Fruit fly (Drosophila melanogaster) whole organism, embryonic: ENCODE measurements around the gene CG10492.
A peak's percentile ranks its signal among the peaks of the same experiment; 100 is the strongest.

Experiments used
- Adf1 ChIP-seq: fragments of 200-800 bp; sonication (Bioruptor generic); IDR thresholded peaks from 2 replicates; pipeline ENCODE4 v1.3.6; 2022; ENCODE audit warnings: missing biosample characterization, missing genetic modification characterization
- Aef1 ChIP-seq: fragments of 200-800 bp; sonication (Bioruptor generic); IDR thresholded peaks from 3 replicates; pipeline ENCODE4 v1.3.6; 2022; ENCODE audit warnings: missing biosample characterization, missing genetic modification characterization
- Blimp-1 ChIP-seq: fragments of 200-800 bp; sonication (Bioruptor generic); optimal IDR thresholded peaks from 3 replicates; lab custom pipeline; 2018; ENCODE audit warnings: missing biosample characterization, missing genetic modification characterization, mild to moderate bottlenecking, moderate library complexity, missing genetic modification reagents
- CG10366 ChIP-seq: fragments of 200-800 bp; sonication (Bioruptor generic); IDR thresholded peaks from 2 replicates; pipeline ENCODE4 v1.3.6; 2022; ENCODE audit warnings: missing biosample characterization, missing genetic modification characterization
- CG10462 ChIP-seq: fragments of 200-800 bp; sonication (Bioruptor generic); optimal IDR thresholded peaks from 2 replicates; lab custom pipeline; 2016; ENCODE audit warnings: missing biosample characterization, missing genetic modification characterization
- CG10543 ChIP-seq: fragments of 200-800 bp; sonication (Bioruptor generic); optimal IDR thresholded peaks from 3 replicates; lab custom pipeline; 2017; ENCODE audit warnings: missing biosample characterization, mild to moderate bottlenecking, missing genetic modification characterization, moderate library complexity
- CG10654 ChIP-seq: fragments of 200-800 bp; sonication (Bioruptor generic); optimal IDR thresholded peaks from 2 replicates; lab custom pipeline; 2016; ENCODE audit warnings: missing biosample characterization, missing genetic modification characterization
- CG13424 ChIP-seq: fragments of 200-800 bp; sonication (Bioruptor generic); optimal IDR thresholded peaks from 2 replicates; lab custom pipeline; 2019; ENCODE audit warnings: missing biosample characterization, mild to moderate bottlenecking, missing genetic modification characterization, moderate library complexity
- CG13894 ChIP-seq: fragments of 200-800 bp; sonication (Bioruptor generic); optimal IDR thresholded peaks from 3 replicates; lab custom pipeline; 2018; ENCODE audit warnings: missing biosample characterization, mild to moderate bottlenecking, missing genetic modification characterization, moderate library complexity
- CG15601 ChIP-seq: fragments of 200-800 bp; sonication (Bioruptor generic); optimal IDR thresholded peaks from 3 replicates; lab custom pipeline; 2019; ENCODE audit warnings: missing biosample characterization, mild to moderate bottlenecking, missing genetic modification characterization, moderate library complexity
- CG31441 ChIP-seq: fragments of 200-800 bp; sonication (Bioruptor generic); IDR thresholded peaks from 2 replicates; pipeline ENCODE4 v1.3.6; 2022; ENCODE audit warnings: missing biosample characterization, missing genetic modification characterization
- CG33213 ChIP-seq: fragments of 200-800 bp; sonication (Bioruptor generic); optimal IDR thresholded peaks from 3 replicates; lab custom pipeline; 2016; ENCODE audit warnings: missing biosample characterization, missing genetic modification characterization
- CG34422 ChIP-seq: fragments of 200-800 bp; sonication (Bioruptor generic); IDR thresholded peaks from 3 replicates; pipeline ENCODE4 v1.3.6; 2022; ENCODE audit warnings: missing biosample characterization, missing genetic modification characterization
- CG3847 ChIP-seq: fragments of 200-800 bp; sonication (Bioruptor generic); IDR thresholded peaks from 2 replicates; pipeline ENCODE4 v1.3.6; 2022; ENCODE audit warnings: missing biosample characterization, missing genetic modification characterization
- CG6272 ChIP-seq: fragments of 200-800 bp; sonication (Bioruptor generic); IDR thresholded peaks from 2 replicates; pipeline ENCODE4 v1.3.6; 2022; ENCODE audit warnings: missing biosample characterization, missing genetic modification characterization
- CG7556 ChIP-seq: fragments of 200-800 bp; sonication (Bioruptor generic); optimal IDR thresholded peaks from 2 replicates; lab custom pipeline; 2017; ENCODE audit warnings: missing biosample characterization, mild to moderate bottlenecking, missing genetic modification characterization
- CG7987 ChIP-seq: fragments of 200-800 bp; sonication (Bioruptor generic); optimal IDR thresholded peaks from 2 replicates; lab custom pipeline; 2018; ENCODE audit warnings: missing biosample characterization, mild to moderate bottlenecking, missing genetic modification characterization, moderate library complexity
- Deaf1 ChIP-seq: fragments of 200-800 bp; optimal IDR thresholded peaks from 3 replicates; lab custom pipeline; 2019; ENCODE audit warnings: missing biosample characterization, mild to moderate bottlenecking, missing genetic modification characterization, moderate library complexity
- Ets65A ChIP-seq: fragments of 200-800 bp; sonication (Bioruptor generic); peaks from one replicate; lab custom pipeline; 2016; ENCODE audit warnings: missing biosample characterization, missing genetic modification characterization
- H15 ChIP-seq: fragments of 200-800 bp; sonication (Bioruptor generic); IDR thresholded peaks from 3 replicates; pipeline ENCODE4 v1.3.6; 2022; ENCODE audit warnings: missing biosample characterization, missing genetic modification characterization
- Hey ChIP-seq: fragments of 200-800 bp; sonication (Bioruptor generic); optimal IDR thresholded peaks from 3 replicates; lab custom pipeline; 2018; ENCODE audit warnings: missing biosample characterization, mild to moderate bottlenecking, missing genetic modification characterization
- Hr39 ChIP-seq: fragments of >200 bp; optimal IDR thresholded peaks from 2 replicates; lab custom pipeline; 2017
- Lhr ChIP-seq: fragments of 200-800 bp; sonication (Bioruptor generic); optimal IDR thresholded peaks from 3 replicates; lab custom pipeline; 2017; ENCODE audit warnings: mild to moderate bottlenecking, missing biosample characterization, missing genetic modification reagents, missing genetic modification characterization
- Med ChIP-seq: fragments of 200-800 bp; sonication (Bioruptor generic); peaks from one replicate; lab custom pipeline; 2016; ENCODE audit warnings: missing biosample characterization, missing genetic modification characterization, mild to moderate bottlenecking, inconsistent platforms, moderate library complexity
- Nf-YA ChIP-seq: fragments of 200-800 bp; sonication (Bioruptor generic); IDR thresholded peaks from 2 replicates; pipeline ENCODE4 v1.3.6; 2022; ENCODE audit warnings: missing biosample characterization, missing genetic modification characterization
- Spps ChIP-seq: fragments of 200-800 bp; sonication (Bioruptor generic); optimal IDR thresholded peaks from 2 replicates; lab custom pipeline; 2018; ENCODE audit warnings: missing biosample characterization, mild to moderate bottlenecking, missing genetic modification characterization
- Ssrp ChIP-seq: fragments of 200-800 bp; sonication (Bioruptor generic); optimal IDR thresholded peaks from 2 replicates; lab custom pipeline; 2018; ENCODE audit warnings: missing biosample characterization, mild to moderate bottlenecking, missing genetic modification characterization, moderate library complexity
- Vsx1 ChIP-seq: fragments of 200-800 bp; sonication (Bioruptor generic); optimal IDR thresholded peaks from 2 replicates; lab custom pipeline; 2017; ENCODE audit warnings: missing biosample characterization, mild to moderate bottlenecking, missing genetic modification characterization, missing genetic modification reagents
- abd-A ChIP-seq: fragments of 200-800 bp; sonication (Bioruptor generic); optimal IDR thresholded peaks from 3 replicates; lab custom pipeline; 2019; ENCODE audit warnings: missing biosample characterization, mild to moderate bottlenecking, missing genetic modification characterization, moderate library complexity
- bcd ChIP-seq: fragments of 200-800 bp; sonication (Bioruptor generic); optimal IDR thresholded peaks from 2 replicates; lab custom pipeline; 2017; ENCODE audit warnings: missing biosample characterization, mild to moderate bottlenecking, missing genetic modification characterization
- bowl ChIP-seq: fragments of 200-800 bp; sonication (Bioruptor generic); IDR thresholded peaks from 2 replicates; pipeline ENCODE4 v1.3.6; 2022; ENCODE audit warnings: missing biosample characterization, missing genetic modification characterization
- ci ChIP-seq: fragments of 200-800 bp; sonication (Bioruptor generic); IDR thresholded peaks from 3 replicates; pipeline ENCODE4 v1.3.6; 2022; ENCODE audit warnings: missing biosample characterization, missing genetic modification characterization
- crol ChIP-seq: fragments of 200-800 bp; sonication (Bioruptor generic); IDR thresholded peaks from 2 replicates; pipeline ENCODE4 v1.3.6; 2022; ENCODE audit warnings: missing biosample characterization, missing genetic modification characterization
- cwo ChIP-seq: fragments of 200-800 bp; sonication (Bioruptor generic); optimal IDR thresholded peaks from 3 replicates; lab custom pipeline; 2017; ENCODE audit warnings: missing biosample characterization, missing genetic modification characterization, mild to moderate bottlenecking, moderate library complexity, missing genetic modification reagents
- dmrt11E ChIP-seq: fragments of 200-800 bp; sonication (Bioruptor generic); optimal IDR thresholded peaks from 3 replicates; lab custom pipeline; 2018; ENCODE audit warnings: missing biosample characterization, mild to moderate bottlenecking, missing genetic modification characterization, moderate library complexity
- ham ChIP-seq: fragments of 200-800 bp; sonication (Bioruptor generic); IDR thresholded peaks from 2 replicates; pipeline ENCODE4 v1.3.6; 2022; ENCODE audit warnings: missing biosample characterization, missing genetic modification characterization
- lab ChIP-seq: fragments of 200-800 bp; sonication (Bioruptor generic); optimal IDR thresholded peaks from 3 replicates; lab custom pipeline; 2017; ENCODE audit warnings: missing biosample characterization, missing genetic modification characterization, mild to moderate bottlenecking, moderate library complexity, missing genetic modification reagents
- mirr ChIP-seq: fragments of 200-800 bp; sonication (Bioruptor generic); optimal IDR thresholded peaks from 3 replicates; lab custom pipeline; 2018; ENCODE audit warnings: missing biosample characterization, mild to moderate bottlenecking, missing genetic modification characterization
- pfk ChIP-seq: fragments of 200-800 bp; sonication (Bioruptor generic); optimal IDR thresholded peaks from 2 replicates; lab custom pipeline; 2018; ENCODE audit warnings: missing biosample characterization, mild to moderate bottlenecking, missing genetic modification characterization, moderate library complexity
- sd ChIP-seq: fragments of 200-800 bp; sonication (Bioruptor generic); optimal IDR thresholded peaks from 3 replicates; lab custom pipeline; 2018; ENCODE audit warnings: missing biosample characterization, mild to moderate bottlenecking, missing genetic modification characterization, moderate library complexity
- zen2 ChIP-seq: fragments of 200-800 bp; sonication (Bioruptor generic); IDR thresholded peaks from 3 replicates; pipeline ENCODE4 v1.3.6; 2022; ENCODE audit warnings: missing biosample characterization, missing genetic modification characterization; ENCODE audit not compliant: partially characterized antibody

Gene CG10492

DNA sequence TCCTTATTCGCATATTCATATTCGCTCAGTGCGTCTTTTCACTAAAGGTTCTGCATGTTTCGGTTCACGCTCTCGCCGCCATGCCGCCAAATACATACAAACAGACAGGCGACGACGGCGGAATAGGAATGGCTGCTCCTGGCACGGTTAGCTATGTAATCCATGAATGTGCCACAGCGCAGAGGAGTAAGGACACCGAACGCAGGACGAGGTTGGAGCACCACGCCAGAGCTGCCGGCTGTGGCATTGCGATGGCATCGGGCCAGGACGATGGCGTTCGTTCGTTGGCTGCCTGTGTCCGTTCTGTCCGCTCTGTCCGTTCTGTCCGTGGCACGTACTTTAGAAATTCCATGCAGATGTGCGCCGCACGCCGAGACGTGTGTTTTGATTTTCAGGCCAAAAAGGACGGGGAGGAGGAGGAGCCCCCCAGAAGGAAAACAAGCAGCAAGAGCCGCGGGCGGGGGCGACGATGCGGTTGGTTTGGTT is 39.0 kb upstream of the CG10492 start (continued):
- TF ChIP-seq CG7556 (GFP tag; lab: Kevin White, UChicago) = peak; percentile 53
- no peak for TF ChIP-seq CG10462
- no peak for TF ChIP-seq CG33213
- TF ChIP-seq crol (GFP tag; lab: Robert Waterston, UW) = peak; percentile 82
- no peak for TF ChIP-seq Vsx1 (GFP tag; lab: Kevin White, UChicago)
- TF ChIP-seq Spps (tag; lab: Kevin White, UChicago) = no peak
- no peak for TF ChIP-seq cwo (GFP tag; lab: Kevin White, UChicago)
- no peak for TF ChIP-seq CG6272 (GFP tag; lab: Robert Waterston, UW)
- TF ChIP-seq abd-A (tag; lab: Kevin White, UChicago) = peak; percentile 5
- TF ChIP-seq Lhr (GFP tag; lab: Kevin White, UChicago) = no peak
- TF ChIP-seq CG10654 (GFP tag; lab: Kevin White, UChicago) = no peak
- no peak for TF ChIP-seq bcd (GFP tag; lab: Kevin White, UChicago)
- peak; percentile 38 for TF ChIP-seq lab (GFP tag; lab: Kevin White, UChicago)
- TF ChIP-seq Ets65A (GFP tag; lab: Kevin White, UChicago) = peak; percentile 44
- no peak for TF ChIP-seq bowl (GFP tag; lab: Robert Waterston, UW)
- 0 out of 3 replicates have a peak, but pooled peaks have one; percentile 2 for TF ChIP-seq Aef1
- TF ChIP-seq Ssrp (tag; lab: Kevin White, UChicago) = no peak
- no peak for TF ChIP-seq CG13424 (tag; lab: Kevin White, UChicago)
- peak; percentile 68 for TF ChIP-seq Deaf1 (tag; lab: Kevin White, UChicago)
- no peak for TF ChIP-seq dmrt11E
- no peak for TF ChIP-seq Nf-YA (GFP tag; lab: Robert Waterston, UW)
- no peak for TF ChIP-seq Blimp-1 (GFP tag; lab: Kevin White, UChicago)
- peak; percentile 72 for TF ChIP-seq sd
- no peak for TF ChIP-seq Hr39 (lab: Kevin White, UChicago)

DNA sequence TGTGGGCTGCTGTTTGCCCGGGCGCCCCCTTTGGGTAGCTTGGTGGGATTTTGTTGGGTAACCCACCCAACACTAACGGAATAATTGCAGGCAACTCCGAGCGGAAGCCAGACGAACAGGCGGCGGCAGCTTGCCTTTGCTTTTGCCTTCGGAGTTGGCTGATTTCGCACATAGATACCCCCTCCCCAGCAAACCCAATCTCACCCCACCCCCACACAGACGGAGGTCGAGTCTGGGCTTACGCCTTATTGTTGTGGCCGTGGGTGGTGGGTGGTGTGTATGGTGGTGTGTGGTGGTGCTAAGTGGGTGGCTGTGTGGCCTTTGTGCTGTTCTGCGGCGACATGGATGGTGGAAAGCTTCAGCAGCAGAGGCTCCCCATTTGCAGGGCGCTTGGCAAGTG is 38.2 kb upstream of the CG10492 start:
- TF ChIP-seq CG7987 (GFP tag; lab: Kevin White, UChicago) (no peak), Aef1 (no peak), mirr (GFP tag; lab: Kevin White, UChicago) (peak; percentile 37), abd-A (tag; lab: Kevin White, UChicago) (peak; percentile 91), CG10543 (peak; percentile 66), ham (GFP tag; lab: Robert Waterston, UW) (no peak), CG3847 (GFP tag; lab: Robert Waterston, UW) (0 out of 2 replicates have a peak, but pooled peaks have one; percentile 10), CG31441 (GFP tag; lab: Robert Waterston, UW) (no peak), Med (GFP tag; lab: Kevin White, UChicago) (peak; percentile 54), CG15601 (no peak), pfk (GFP tag; lab: Kevin White, UChicago) (no peak), CG13894 (tag; lab: Kevin White, UChicago) (peak; percentile 49), H15 (GFP tag; lab: Robert Waterston, UW) (no peak), zen2 (GFP tag; lab: Robert Waterston, UW) (peak; percentile 34; the same call in 1 of the 3 replicates), CG10366 (no peak), CG34422 (GFP tag; lab: Robert Waterston, UW) (no peak), Hey (tag; lab: Kevin White, UChicago) (peak; percentile 96), Adf1 (GFP tag; lab: Robert Waterston, UW) (peak; percentile 7; the same call in 1 of the 2 replicates), ci (GFP tag; lab: Robert Waterston, UW) (0 out of 3 replicates have a peak, but pooled peaks have one; percentile 7)
